Worm (Caenorhabditis elegans): Measurements from ENCODE around the gene ccch-2.

Gene ccch-2

ce11 chrIV:16320410-16320809 lies 42.4 kb downstream of the ccch-2 start, which contains the start of gene K03D3.5:
TSS of gene K03D3.5 (minus strand) at chrIV:16320510.
- TF ChIP-seq tbx-11 (GFP tag; IDR thresholded peaks at IDR 0.05), result no peak
- no peak for TF ChIP-seq flt-1 (GFP tag; IDR thresholded peaks at IDR 0.05)
- no peak for TF ChIP-seq ceh-36 (tag; optimal IDR thresholded peaks at IDR 0.05)
- TF ChIP-seq ceh-13 (GFP tag; optimal IDR thresholded peaks at IDR 0.05), result no peak
- TF ChIP-seq tra-4 (tag; optimal IDR thresholded peaks at IDR 0.05), result no peak
- TF ChIP-seq ets-7 (tag; optimal IDR thresholded peaks at IDR 0.05), result no peak
- TF ChIP-seq hmg-4 (GFP tag; optimal IDR thresholded peaks at IDR 0.05), result no peak
- no peak for TF ChIP-seq B0310.2 (tag; optimal IDR thresholded peaks at IDR 0.05)
- no peak for TF ChIP-seq sea-1 (GFP tag; conservative IDR thresholded peaks at IDR 0.05)
- no peak for TF ChIP-seq hnd-1 (tag; optimal IDR thresholded peaks at IDR 0.05)
- no peak for TF ChIP-seq tbx-37 (GFP tag; conservative IDR thresholded peaks at IDR 0.05)
- no peak for TF ChIP-seq aly-1 (tag; optimal IDR thresholded peaks at IDR 0.05)
- no peak for TF ChIP-seq ama-1 (optimal IDR thresholded peaks at IDR 0.05)
- no peak for TF ChIP-seq hmbx-1 (tag; optimal IDR thresholded peaks at IDR 0.05)
- no peak for TF ChIP-seq scrt-1 (GFP tag; IDR thresholded peaks at IDR 0.05)
- no peak for TF ChIP-seq pes-1 (GFP tag; IDR thresholded peaks at IDR 0.05)
- TF ChIP-seq F13C5.2 (tag; optimal IDR thresholded peaks at IDR 0.05), result no peak

DNA sequence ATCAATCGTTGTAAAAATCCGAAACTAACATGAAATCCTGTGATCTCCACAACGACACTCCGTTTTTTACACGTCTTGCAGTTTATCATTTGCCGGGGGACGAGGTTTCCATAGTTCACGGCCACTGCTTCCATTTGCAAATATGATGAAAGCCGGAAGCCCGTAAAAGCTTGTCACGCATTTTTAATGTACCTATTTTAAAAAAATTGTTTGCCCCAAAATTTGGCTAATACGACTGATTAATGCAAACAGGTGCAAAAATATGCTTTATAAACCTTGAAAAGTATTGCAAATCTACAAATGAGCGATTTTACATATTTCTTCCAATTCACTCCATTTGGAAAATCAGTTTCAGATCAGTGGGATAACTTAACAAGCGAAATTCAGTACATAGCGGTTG lies 42.9 kb downstream of the ccch-2 start, which contains the start of gene srz-61:
Gene srz-61 (plus strand): TSS at position 301 of the 400 bp plus-strand sequence.
- no peak for TF ChIP-seq F13C5.2 (tag; optimal IDR thresholded peaks at IDR 0.05)
- TF ChIP-seq B0310.2 (tag; optimal IDR thresholded peaks at IDR 0.05), result no peak
- TF ChIP-seq ets-7 (tag; optimal IDR thresholded peaks at IDR 0.05), result no peak
- TF ChIP-seq tbx-37 (GFP tag; conservative IDR thresholded peaks at IDR 0.05), result no peak
- TF ChIP-seq hmbx-1 (tag; optimal IDR thresholded peaks at IDR 0.05), result no peak
- TF ChIP-seq ama-1 (optimal IDR thresholded peaks at IDR 0.05), result no peak
- no peak for TF ChIP-seq hnd-1 (tag; optimal IDR thresholded peaks at IDR 0.05)
- no peak for TF ChIP-seq sea-1 (GFP tag; conservative IDR thresholded peaks at IDR 0.05)
- no peak for TF ChIP-seq ceh-36 (tag; optimal IDR thresholded peaks at IDR 0.05)
- TF ChIP-seq scrt-1 (GFP tag; IDR thresholded peaks at IDR 0.05), result no peak
- no peak for TF ChIP-seq aly-1 (tag; optimal IDR thresholded peaks at IDR 0.05)
- TF ChIP-seq hmg-4 (GFP tag; optimal IDR thresholded peaks at IDR 0.05), result no peak
- no peak for TF ChIP-seq flt-1 (GFP tag; IDR thresholded peaks at IDR 0.05)
- no peak for TF ChIP-seq tra-4 (tag; optimal IDR thresholded peaks at IDR 0.05)
- TF ChIP-seq tbx-11 (GFP tag; IDR thresholded peaks at IDR 0.05), result no peak
- TF ChIP-seq ceh-13 (GFP tag; optimal IDR thresholded peaks at IDR 0.05), result no peak
- no peak for TF ChIP-seq pes-1 (GFP tag; IDR thresholded peaks at IDR 0.05)

- TF ChIP-seq sea-1 (GFP tag; conservative IDR thresholded peaks at IDR 0.05) (no peak), ama-1 (optimal IDR thresholded peaks at IDR 0.05) (no peak), flt-1 (GFP tag; IDR thresholded peaks at IDR 0.05) (no peak), ceh-36 (tag; optimal IDR thresholded peaks at IDR 0.05) (no peak), F13C5.2 (tag; optimal IDR thresholded peaks at IDR 0.05) (no peak), ets-7 (tag; optimal IDR thresholded peaks at IDR 0.05) (no peak)
These were observed 45.4 kb downstream of the ccch-2 start, which contains the start of gene srz-104 for ce11 chrIV:16323373-16323772. TSS of gene srz-104 (plus strand) at chrIV:16323673.

- no peak for TF ChIP-seq tra-4 (tag; optimal IDR thresholded peaks at IDR 0.05)
- no peak for TF ChIP-seq hmg-4 (GFP tag; optimal IDR thresholded peaks at IDR 0.05)
- TF ChIP-seq B0310.2 (tag; optimal IDR thresholded peaks at IDR 0.05), result no peak
- TF ChIP-seq tbx-11 (GFP tag; IDR thresholded peaks at IDR 0.05), result no peak
These were observed 46.6 kb downstream of the ccch-2 start, which contains the start of gene srz-105 for ce11 chrIV:16324589-16324988. TSS of gene srz-105 (plus strand) at chrIV:16324889.

DNA sequence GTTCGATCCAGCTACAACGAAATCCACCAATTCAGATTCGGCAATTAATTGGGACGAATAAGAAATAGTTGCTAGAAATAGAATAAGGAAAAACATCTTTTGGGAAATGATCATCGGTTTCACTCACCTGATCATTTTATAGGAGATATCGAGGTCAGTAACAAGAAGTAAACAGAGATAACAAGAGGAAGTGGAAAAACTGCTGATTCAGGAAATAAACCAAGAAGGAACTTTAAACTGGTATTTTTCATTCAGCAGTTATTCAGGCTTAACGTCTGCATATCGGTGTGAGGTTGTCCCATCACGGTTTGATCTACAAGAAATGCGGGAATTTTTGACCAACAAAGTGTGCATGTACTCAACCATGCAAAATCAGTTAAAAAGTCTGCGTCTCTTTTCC lies 50.5 kb downstream of the ccch-2 start, which contains the start of gene K03D3.2:
Gene K03D3.2 (minus strand): TSS at position 101 of the 400 bp plus-strand sequence.
- TF ChIP-seq hnd-1 (tag; optimal IDR thresholded peaks at IDR 0.05) (no peak), ets-7 (tag; optimal IDR thresholded peaks at IDR 0.05) (no peak), hmbx-1 (tag; optimal IDR thresholded peaks at IDR 0.05) (no peak), sea-1 (GFP tag; conservative IDR thresholded peaks at IDR 0.05) (no peak), ceh-13 (GFP tag; optimal IDR thresholded peaks at IDR 0.05) (no peak), B0310.2 (tag; optimal IDR thresholded peaks at IDR 0.05) (no peak), tra-4 (tag; optimal IDR thresholded peaks at IDR 0.05) (no peak), ceh-36 (tag; optimal IDR thresholded peaks at IDR 0.05) (no peak), F13C5.2 (tag; optimal IDR thresholded peaks at IDR 0.05) (no peak), pes-1 (GFP tag; IDR thresholded peaks at IDR 0.05) (no peak), tbx-11 (GFP tag; IDR thresholded peaks at IDR 0.05) (no peak), aly-1 (tag; optimal IDR thresholded peaks at IDR 0.05) (no peak), flt-1 (GFP tag; IDR thresholded peaks at IDR 0.05) (no peak), hmg-4 (GFP tag; optimal IDR thresholded peaks at IDR 0.05) (no peak), tbx-37 (GFP tag; conservative IDR thresholded peaks at IDR 0.05) (no peak), ama-1 (optimal IDR thresholded peaks at IDR 0.05) (no peak), scrt-1 (GFP tag; IDR thresholded peaks at IDR 0.05) (no peak)

Data from whole organism, early embryonic.